Worm (Caenorhabditis elegans): ENCODE data around the gene gid-7.

Gene gid-7

DNA sequence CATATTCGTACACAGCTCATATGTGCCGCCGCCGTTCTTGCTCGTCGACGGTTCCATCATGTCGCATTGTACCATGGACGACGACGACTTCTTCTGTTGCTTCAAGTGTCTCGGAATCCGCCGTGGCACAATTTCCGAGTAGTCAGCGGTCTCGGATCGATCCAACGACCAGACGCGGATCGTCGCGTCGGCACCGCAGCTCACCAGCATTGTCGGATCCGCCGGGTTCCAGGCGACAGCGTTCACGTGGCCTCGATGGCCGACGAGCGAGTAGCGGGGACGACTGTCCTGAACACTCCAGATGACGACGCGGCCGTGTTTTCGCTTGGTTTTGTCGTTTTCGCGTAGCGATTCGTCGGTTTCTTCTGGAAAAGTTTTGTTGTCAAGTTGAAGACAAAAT lies 6.5 kb downstream of the gid-7 start:
- TF ChIP-seq drap-1 (GFP tag; optimal IDR thresholded peaks at IDR 0.05): no peak
- TF ChIP-seq tbx-8 (GFP tag; optimal IDR thresholded peaks at IDR 0.05): no peak
- no peak for TF ChIP-seq nhr-2 (tag; optimal IDR thresholded peaks at IDR 0.05)
- no peak for TF ChIP-seq lin-13 (tag; optimal IDR thresholded peaks at IDR 0.05)
- no peak for TF ChIP-seq elt-1 (tag; optimal IDR thresholded peaks at IDR 0.05; ENCODE audit: borderline replicate concordance, insufficient read depth)
- no peak for TF ChIP-seq blmp-1 (tag; optimal IDR thresholded peaks at IDR 0.05)
- no peak for TF ChIP-seq elt-3 (tag; optimal IDR thresholded peaks at IDR 0.05)
- no peak for TF ChIP-seq lin-32 (GFP tag; optimal IDR thresholded peaks at IDR 0.05)
- TF ChIP-seq sem-2 (GFP tag; optimal IDR thresholded peaks at IDR 0.05): no peak
- TF ChIP-seq unc-39 (tag; optimal IDR thresholded peaks at IDR 0.05): no peak
- TF ChIP-seq lsy-2 (tag; optimal IDR thresholded peaks at IDR 0.05): no peak
- TF ChIP-seq pha-4 (tag; optimal IDR thresholded peaks at IDR 0.05): no peak
- TF ChIP-seq ceh-83 (GFP tag; optimal IDR thresholded peaks at IDR 0.05): no peak
- no peak for TF ChIP-seq ceh-39 (tag; optimal IDR thresholded peaks at IDR 0.05)

DNA sequence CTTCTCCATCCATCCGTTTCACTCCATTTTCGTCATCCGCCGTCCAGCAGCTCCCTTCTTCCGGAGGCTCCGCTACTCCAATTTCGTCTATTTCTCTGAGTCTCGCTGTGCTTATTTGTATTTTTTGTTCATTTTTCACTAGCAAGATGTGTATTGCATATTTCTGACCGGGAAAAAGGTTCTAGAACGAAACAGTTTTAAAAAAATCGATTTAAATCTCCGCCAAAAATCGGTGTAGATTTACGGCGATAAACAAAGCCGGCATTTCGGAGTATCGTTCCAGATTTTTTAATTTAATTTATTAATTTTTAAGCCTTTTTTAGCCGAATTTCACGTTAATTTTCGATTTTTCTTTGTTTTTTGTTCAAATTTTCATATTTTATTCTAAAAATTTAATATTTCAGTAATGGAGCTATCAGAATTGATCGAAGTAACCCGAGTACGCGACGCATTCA lies 13.7 kb downstream of the gid-7 start, which contains the start of gene mtm-9:
TSS of gene mtm-9 (plus strand) at position 405 of the 455 bp plus-strand sequence.
- TF ChIP-seq mep-1 (tag; optimal IDR thresholded peaks at IDR 0.05): peak; percentile 8
- peak; percentile 3 for TF ChIP-seq lsy-2 (tag; optimal IDR thresholded peaks at IDR 0.05)
- TF ChIP-seq sem-2 (GFP tag; optimal IDR thresholded peaks at IDR 0.05): no peak
- no peak for TF ChIP-seq mls-2 (tag; optimal IDR thresholded peaks at IDR 0.05)
- peak; percentile 46 for TF ChIP-seq ceh-39 (tag; optimal IDR thresholded peaks at IDR 0.05)
- TF ChIP-seq ces-1 (GFP tag; optimal IDR thresholded peaks at IDR 0.05): peak; percentile 81
- no peak for TF ChIP-seq bed-3 (GFP tag; optimal IDR thresholded peaks at IDR 0.05)
- no peak for TF ChIP-seq blmp-1 (tag; optimal IDR thresholded peaks at IDR 0.05)

DNA sequence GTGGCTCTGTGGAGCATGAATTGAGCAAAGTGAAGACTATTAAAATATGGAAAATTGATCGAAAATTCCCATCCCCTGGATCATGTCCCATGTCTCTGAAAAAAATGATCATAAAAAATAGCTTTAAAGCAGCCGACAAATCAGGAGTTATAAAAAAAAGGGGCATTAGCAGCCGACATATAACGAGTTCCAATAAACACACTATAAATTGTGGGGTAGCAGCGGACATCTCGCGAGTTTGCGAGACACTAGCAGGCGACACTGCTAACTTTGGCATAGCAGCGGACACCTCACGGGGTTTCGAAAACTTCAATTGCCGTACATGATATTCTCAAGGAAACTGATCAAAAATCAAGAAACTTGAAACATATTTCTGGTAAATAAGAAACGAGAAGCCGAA lies 17.6 kb downstream of the gid-7 start, which contains the start of gene hpo-36:
TSS of gene hpo-36 (minus strand) at position 101 of the 400 bp plus-strand sequence.
- TF ChIP-seq lsy-2 (tag; optimal IDR thresholded peaks at IDR 0.05): no peak
- TF ChIP-seq nhr-28 (tag; optimal IDR thresholded peaks at IDR 0.05): no peak
- no peak for TF ChIP-seq tbx-8 (GFP tag; optimal IDR thresholded peaks at IDR 0.05)
- no peak for TF ChIP-seq elt-1 (tag; optimal IDR thresholded peaks at IDR 0.05; ENCODE audit: borderline replicate concordance, insufficient read depth)

DNA sequence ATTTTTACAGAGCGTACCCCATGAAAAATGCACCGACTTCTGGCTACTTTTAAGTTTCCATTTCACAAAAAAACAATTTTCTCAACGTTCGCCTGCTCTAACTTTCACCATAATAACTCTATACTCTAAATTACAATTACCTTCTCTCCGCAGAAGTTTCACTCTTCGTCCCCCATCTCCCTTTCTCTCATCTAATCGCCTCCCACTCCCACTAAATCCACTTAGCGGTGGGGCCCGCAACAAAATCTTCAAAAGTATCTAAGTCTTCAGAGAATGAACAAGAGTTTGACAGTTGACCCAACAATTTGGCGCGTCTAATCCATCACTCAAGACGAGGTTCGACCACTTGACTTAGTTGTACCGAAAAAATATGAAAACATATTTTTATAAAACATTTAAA lies 18.5 kb downstream of the gid-7 start:
- TF ChIP-seq unc-39 (tag; optimal IDR thresholded peaks at IDR 0.05): no peak
- TF ChIP-seq unc-120 (tag; optimal IDR thresholded peaks at IDR 0.05; ENCODE audit: poor library complexity, severe bottlenecking): no peak
- TF ChIP-seq ces-1 (GFP tag; optimal IDR thresholded peaks at IDR 0.05): peak; percentile 57
- no peak for TF ChIP-seq mep-1 (tag; optimal IDR thresholded peaks at IDR 0.05)

DNA sequence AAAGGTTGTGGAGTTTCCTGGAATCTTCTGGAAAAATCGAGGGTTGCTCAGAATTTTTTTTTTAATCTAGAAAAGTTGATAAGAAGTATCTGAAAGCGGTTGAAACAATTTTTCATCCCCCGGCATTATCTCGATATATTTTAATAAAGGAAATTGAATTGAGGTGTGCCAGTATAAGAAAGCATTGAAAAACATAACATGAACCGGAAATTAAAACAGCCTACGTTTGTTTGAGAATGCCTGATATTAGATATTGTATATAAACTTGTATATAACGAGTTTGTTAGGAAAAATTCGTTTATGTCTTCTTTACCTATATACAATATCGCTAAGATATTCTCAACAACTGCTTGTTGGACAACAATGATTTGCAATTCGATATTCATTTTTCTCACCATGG lies 32.1 kb downstream of the gid-7 start, which contains the start of gene str-30:
TSS of gene str-30 (plus strand) at position 301 of the 400 bp plus-strand sequence.
- TF ChIP-seq tbx-8 (GFP tag; optimal IDR thresholded peaks at IDR 0.05) (no peak), nhr-237 (tag; optimal IDR thresholded peaks at IDR 0.05) (no peak), nhr-12 (tag; optimal IDR thresholded peaks at IDR 0.05) (no peak), ceh-39 (tag; optimal IDR thresholded peaks at IDR 0.05) (no peak), flh-1 (GFP tag; optimal IDR thresholded peaks at IDR 0.05) (no peak), M03D4.4 (tag; optimal IDR thresholded peaks at IDR 0.05) (no peak), sem-2 (GFP tag; optimal IDR thresholded peaks at IDR 0.05) (no peak), ceh-43 (GFP tag; optimal IDR thresholded peaks at IDR 0.05) (no peak), hlh-1 (tag; optimal IDR thresholded peaks at IDR 0.05) (no peak), nhr-2 (tag; optimal IDR thresholded peaks at IDR 0.05) (no peak)

DNA sequence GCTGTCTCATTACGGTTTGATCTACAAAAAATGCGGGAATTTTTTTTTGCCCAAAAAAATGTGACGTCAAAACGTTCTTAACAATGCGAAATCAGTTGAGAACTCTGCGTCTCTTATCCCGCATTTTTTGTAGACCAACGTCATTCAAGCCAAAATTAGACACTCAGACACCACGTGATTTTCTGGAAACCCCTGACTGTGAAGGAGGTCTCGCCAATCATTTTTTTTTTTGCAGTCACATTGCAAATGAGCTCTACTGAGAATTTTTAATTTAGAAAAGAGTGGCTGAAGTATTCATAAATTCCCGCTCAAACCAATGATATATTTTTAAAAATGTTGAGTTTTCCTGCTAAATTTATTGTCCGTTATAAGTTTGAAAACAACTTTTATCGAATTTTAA lies 38.4 kb downstream of the gid-7 start:
- TF ChIP-seq mls-2 (tag; optimal IDR thresholded peaks at IDR 0.05) (no peak), unc-62 (GFP tag; optimal IDR thresholded peaks at IDR 0.05) (no peak), ceh-83 (GFP tag; optimal IDR thresholded peaks at IDR 0.05) (no peak), blmp-1 (tag; optimal IDR thresholded peaks at IDR 0.05) (no peak), unc-39 (tag; optimal IDR thresholded peaks at IDR 0.05) (no peak), lsy-2 (tag; optimal IDR thresholded peaks at IDR 0.05) (no peak), elt-1 (tag; optimal IDR thresholded peaks at IDR 0.05; ENCODE audit: borderline replicate concordance, insufficient read depth) (no peak), ztf-11 (tag; optimal IDR thresholded peaks at IDR 0.05) (no peak), mab-5 (tag; optimal IDR thresholded peaks at IDR 0.05) (no peak), flh-1 (GFP tag; optimal IDR thresholded peaks at IDR 0.05) (no peak), drap-1 (GFP tag; optimal IDR thresholded peaks at IDR 0.05) (no peak), nhr-237 (tag; optimal IDR thresholded peaks at IDR 0.05) (no peak), sptf-1 (tag; optimal IDR thresholded peaks at IDR 0.05) (no peak)

Measured in whole organism, mixed stage, embryonic.